Worm (Caenorhabditis elegans): Measurements from ENCODE around the gene cct-5.

ce11 chrIII:4468390-4468789 is 39.5 kb downstream of the cct-5 start:
- TF ChIP-seq flt-1 (GFP tag; IDR thresholded peaks at IDR 0.05) = no peak
- TF ChIP-seq klf-2 (GFP tag; conservative IDR thresholded peaks at IDR 0.05) = no peak
- no peak for TF ChIP-seq ztf-23 (GFP tag; IDR thresholded peaks at IDR 0.05)
- TF ChIP-seq T22C8.4 (GFP tag; IDR thresholded peaks at IDR 0.05) = no peak
- no peak for TF ChIP-seq ztf-29 (GFP tag; IDR thresholded peaks at IDR 0.05)
- TF ChIP-seq tab-1 (GFP tag; IDR thresholded peaks at IDR 0.05) = no peak
- no peak for TF ChIP-seq med-1 (GFP tag; optimal IDR thresholded peaks at IDR 0.05; ENCODE audit: insufficient read depth)
- no peak for TF ChIP-seq ref-1 (GFP tag; conservative IDR thresholded peaks at IDR 0.05)

All from whole organism, midembryonic.